Worm (Caenorhabditis elegans): Measurements from ENCODE around the gene ubc-1.

The ubc-1 gene

DNA sequence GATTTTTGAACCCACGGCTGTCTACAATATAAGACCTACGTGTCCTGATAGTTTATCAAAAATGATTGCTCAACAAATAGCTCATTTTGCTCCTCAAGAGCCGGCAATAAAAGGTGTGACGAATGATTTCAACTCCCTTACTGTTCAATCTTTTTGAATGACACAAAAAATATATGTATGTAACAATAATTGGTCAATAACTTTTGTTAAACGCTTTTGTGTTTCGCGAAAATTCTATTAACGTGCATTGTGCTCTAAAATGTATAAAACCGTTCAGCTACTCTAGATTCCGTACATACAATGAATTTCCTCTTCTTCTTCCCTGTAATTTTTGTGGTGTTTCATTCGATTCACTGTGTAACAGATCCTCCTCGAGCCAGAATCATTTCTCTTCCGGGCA is 23.3 kb upstream of the ubc-1 start, which contains the start of gene C35B1.4:
C35B1.4 (plus strand) TSS at position 301 of the 400 bp plus-strand sequence.
- TF ChIP-seq flt-1 (GFP tag; IDR thresholded peaks at IDR 0.05) (no peak), ref-1 (GFP tag; conservative IDR thresholded peaks at IDR 0.05) (no peak), cog-1 (tag; optimal IDR thresholded peaks at IDR 0.05) (no peak), T22C8.4 (GFP tag; IDR thresholded peaks at IDR 0.05) (no peak), ztf-29 (GFP tag; IDR thresholded peaks at IDR 0.05) (no peak), med-1 (GFP tag; optimal IDR thresholded peaks at IDR 0.05; ENCODE audit: insufficient read depth) (no peak), klf-2 (GFP tag; conservative IDR thresholded peaks at IDR 0.05) (no peak), ztf-23 (GFP tag; IDR thresholded peaks at IDR 0.05) (no peak), tab-1 (GFP tag; IDR thresholded peaks at IDR 0.05) (no peak)

DNA sequence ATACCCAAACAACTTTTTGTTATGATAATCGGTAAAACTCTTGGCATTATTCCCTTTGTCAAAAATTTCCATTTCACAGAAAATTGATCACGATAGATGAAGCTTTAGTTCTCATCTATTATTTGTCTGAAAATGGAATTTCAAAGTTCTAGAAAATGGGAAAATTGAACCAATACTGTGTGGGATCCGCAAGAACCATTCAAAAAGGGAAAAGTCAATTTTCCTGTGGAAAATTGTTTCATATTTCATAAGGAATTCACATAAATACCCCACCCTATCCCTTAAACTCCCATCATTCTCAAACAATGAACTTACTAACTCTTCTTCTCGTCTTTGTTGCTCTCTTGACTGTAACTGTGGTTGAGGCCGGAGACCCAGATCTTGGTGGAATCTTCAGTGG is 22.0 kb upstream of the ubc-1 start, which contains the start of the genes C35B1.9 and C35B1.3:
C35B1.9 (minus strand) TSS at position 101 of the 400 bp plus-strand sequence.
C35B1.3 (plus strand) TSS at position 306 of the 400 bp plus-strand sequence.
- TF ChIP-seq ref-1 (GFP tag; conservative IDR thresholded peaks at IDR 0.05): no peak
- no peak for TF ChIP-seq cog-1 (tag; optimal IDR thresholded peaks at IDR 0.05)
- no peak for TF ChIP-seq med-1 (GFP tag; optimal IDR thresholded peaks at IDR 0.05; ENCODE audit: insufficient read depth)
- TF ChIP-seq tab-1 (GFP tag; IDR thresholded peaks at IDR 0.05): no peak
- no peak for TF ChIP-seq klf-2 (GFP tag; conservative IDR thresholded peaks at IDR 0.05)
- no peak for TF ChIP-seq flt-1 (GFP tag; IDR thresholded peaks at IDR 0.05)
- no peak for TF ChIP-seq ztf-23 (GFP tag; IDR thresholded peaks at IDR 0.05)
- no peak for TF ChIP-seq ztf-29 (GFP tag; IDR thresholded peaks at IDR 0.05)
- TF ChIP-seq T22C8.4 (GFP tag; IDR thresholded peaks at IDR 0.05): no peak

ce11 chrIV:4082599-4082998 is 20.2 kb upstream of the ubc-1 start:
- TF ChIP-seq T22C8.4 (GFP tag; IDR thresholded peaks at IDR 0.05) (no peak), klf-2 (GFP tag; conservative IDR thresholded peaks at IDR 0.05) (no peak), tab-1 (GFP tag; IDR thresholded peaks at IDR 0.05) (no peak), ref-1 (GFP tag; conservative IDR thresholded peaks at IDR 0.05) (no peak), med-1 (GFP tag; optimal IDR thresholded peaks at IDR 0.05; ENCODE audit: insufficient read depth) (no peak), ztf-23 (GFP tag; IDR thresholded peaks at IDR 0.05) (no peak), flt-1 (GFP tag; IDR thresholded peaks at IDR 0.05) (no peak)

ce11 chrIV:4083094-4083493 is 19.7 kb upstream of the ubc-1 start:
- TF ChIP-seq tab-1 (GFP tag; IDR thresholded peaks at IDR 0.05): no peak
- no peak for TF ChIP-seq flt-1 (GFP tag; IDR thresholded peaks at IDR 0.05)
- TF ChIP-seq cog-1 (tag; optimal IDR thresholded peaks at IDR 0.05): no peak
- TF ChIP-seq klf-2 (GFP tag; conservative IDR thresholded peaks at IDR 0.05): no peak
- no peak for TF ChIP-seq ztf-29 (GFP tag; IDR thresholded peaks at IDR 0.05)
- no peak for TF ChIP-seq ref-1 (GFP tag; conservative IDR thresholded peaks at IDR 0.05)
- TF ChIP-seq med-1 (GFP tag; optimal IDR thresholded peaks at IDR 0.05; ENCODE audit: insufficient read depth): no peak
- TF ChIP-seq ztf-23 (GFP tag; IDR thresholded peaks at IDR 0.05): no peak
- TF ChIP-seq T22C8.4 (GFP tag; IDR thresholded peaks at IDR 0.05): no peak

ce11 chrIV:4084109-4084508 is 18.7 kb upstream of the ubc-1 start, which contains the start of gene C35B1.5:
Gene C35B1.5, minus strand, starts transcription at chrIV:4084209.
- TF ChIP-seq tab-1 (GFP tag; IDR thresholded peaks at IDR 0.05) (no peak), cog-1 (tag; optimal IDR thresholded peaks at IDR 0.05) (no peak), T22C8.4 (GFP tag; IDR thresholded peaks at IDR 0.05) (no peak), flt-1 (GFP tag; IDR thresholded peaks at IDR 0.05) (no peak), klf-2 (GFP tag; conservative IDR thresholded peaks at IDR 0.05) (no peak), ref-1 (GFP tag; conservative IDR thresholded peaks at IDR 0.05) (no peak), med-1 (GFP tag; optimal IDR thresholded peaks at IDR 0.05; ENCODE audit: insufficient read depth) (no peak), ztf-23 (GFP tag; IDR thresholded peaks at IDR 0.05) (no peak), ztf-29 (GFP tag; IDR thresholded peaks at IDR 0.05) (no peak)

- TF ChIP-seq klf-2 (GFP tag; conservative IDR thresholded peaks at IDR 0.05) (no peak), med-1 (GFP tag; optimal IDR thresholded peaks at IDR 0.05; ENCODE audit: insufficient read depth) (no peak)
Observed at ce11 chrIV:4085022-4085421, 17.8 kb upstream of the ubc-1 start.

ce11 chrIV:4085787-4086262 is 17.0 kb upstream of the ubc-1 start, which contains the start of gene C35B1.2:
Gene C35B1.2, plus strand, starts transcription at chrIV:4086212.
- TF ChIP-seq ref-1 (GFP tag; conservative IDR thresholded peaks at IDR 0.05) (no peak), flt-1 (GFP tag; IDR thresholded peaks at IDR 0.05) (no peak), tab-1 (GFP tag; IDR thresholded peaks at IDR 0.05) (no peak), ztf-29 (GFP tag; IDR thresholded peaks at IDR 0.05) (no peak), cog-1 (tag; optimal IDR thresholded peaks at IDR 0.05) (no peak), ztf-23 (GFP tag; IDR thresholded peaks at IDR 0.05) (no peak), klf-2 (GFP tag; conservative IDR thresholded peaks at IDR 0.05) (no peak), med-1 (GFP tag; optimal IDR thresholded peaks at IDR 0.05; ENCODE audit: insufficient read depth) (no peak)

DNA sequence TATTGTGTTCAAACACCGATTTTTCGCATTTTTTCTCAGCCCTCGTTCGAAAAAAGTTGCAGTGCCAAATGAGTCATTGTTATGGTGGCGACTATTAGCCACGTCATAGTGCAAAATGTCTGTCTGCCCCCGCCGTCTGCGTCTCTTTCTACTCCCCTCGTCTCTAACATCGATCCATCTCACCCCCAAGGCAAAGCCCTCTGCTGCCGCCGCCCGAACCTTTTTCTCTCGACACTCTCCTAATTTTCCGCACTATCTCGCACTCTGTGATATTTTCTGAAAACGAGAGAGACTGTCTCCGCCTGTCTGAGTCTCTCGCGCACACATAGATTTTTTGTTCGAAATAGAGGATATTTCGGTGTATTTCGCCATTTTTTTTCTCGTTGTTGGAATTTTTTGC is 9.7 kb upstream of the ubc-1 start:
- TF ChIP-seq flt-1 (GFP tag; IDR thresholded peaks at IDR 0.05) (no peak), T22C8.4 (GFP tag; IDR thresholded peaks at IDR 0.05) (peak; percentile 73; the same call in 1 of the 2 replicates), ztf-29 (GFP tag; IDR thresholded peaks at IDR 0.05) (peak; percentile 85), cog-1 (tag; optimal IDR thresholded peaks at IDR 0.05) (no peak), tab-1 (GFP tag; IDR thresholded peaks at IDR 0.05) (no peak)

DNA sequence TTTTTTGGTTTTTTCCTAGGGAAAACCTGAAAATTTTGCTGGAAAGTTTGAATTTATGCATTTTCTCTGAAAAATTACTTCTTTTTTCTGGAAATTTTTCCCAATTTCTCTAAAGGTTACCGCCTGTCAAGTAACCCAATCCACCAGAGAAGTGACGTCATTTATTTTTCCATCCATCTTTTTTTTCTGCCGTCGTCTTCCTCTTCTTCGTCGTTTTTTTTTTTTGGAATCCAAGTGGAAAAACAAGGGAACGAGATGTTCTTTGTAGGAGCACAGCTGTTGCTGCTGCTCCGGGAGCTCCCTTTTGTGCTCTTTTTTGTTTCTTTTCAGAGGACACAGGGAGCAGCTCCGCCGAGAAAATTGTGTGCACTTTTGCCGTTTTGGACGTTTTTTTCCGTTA is 8.5 kb upstream of the ubc-1 start:
- TF ChIP-seq ztf-29 (GFP tag; IDR thresholded peaks at IDR 0.05) (no peak), tab-1 (GFP tag; IDR thresholded peaks at IDR 0.05) (no peak), T22C8.4 (GFP tag; IDR thresholded peaks at IDR 0.05) (no peak), flt-1 (GFP tag; IDR thresholded peaks at IDR 0.05) (no peak), klf-2 (GFP tag; conservative IDR thresholded peaks at IDR 0.05) (no peak), ref-1 (GFP tag; conservative IDR thresholded peaks at IDR 0.05) (no peak), ztf-23 (GFP tag; IDR thresholded peaks at IDR 0.05) (no peak), med-1 (GFP tag; optimal IDR thresholded peaks at IDR 0.05; ENCODE audit: insufficient read depth) (no peak), cog-1 (tag; optimal IDR thresholded peaks at IDR 0.05) (no peak)

ce11 chrIV:4096940-4097339 is 5.9 kb upstream of the ubc-1 start:
- TF ChIP-seq ztf-29 (GFP tag; IDR thresholded peaks at IDR 0.05) (no peak), med-1 (GFP tag; optimal IDR thresholded peaks at IDR 0.05; ENCODE audit: insufficient read depth) (no peak), flt-1 (GFP tag; IDR thresholded peaks at IDR 0.05) (no peak)
